Fruit fly (Drosophila melanogaster) whole organism, embryonic: ENCODE results near the gene Nin.
A peak's percentile ranks its signal among the peaks of the same experiment; 100 is the strongest.

Experiments
- Adf1 ChIP-seq: fragments of 200-800 bp; sonication (Bioruptor generic); IDR thresholded peaks from 2 replicates; pipeline ENCODE4 v1.3.6; 2022; ENCODE audit warnings: missing biosample characterization, missing genetic modification characterization
- Atf3 ChIP-seq: fragments of 200-800 bp; sonication (Bioruptor generic); optimal IDR thresholded peaks from 3 replicates; lab custom pipeline; 2016; ENCODE audit warnings: missing biosample characterization, missing genetic modification characterization
- Blimp-1 ChIP-seq: fragments of 200-800 bp; sonication (Bioruptor generic); optimal IDR thresholded peaks from 3 replicates; lab custom pipeline; 2018; ENCODE audit warnings: missing biosample characterization, missing genetic modification characterization, mild to moderate bottlenecking, moderate library complexity, missing genetic modification reagents
- CG11456 ChIP-seq: fragments of 200-800 bp; sonication (Bioruptor generic); IDR thresholded peaks from 3 replicates; pipeline ENCODE4 v1.3.6; 2022; ENCODE audit warnings: missing biosample characterization, missing genetic modification characterization
- CG1233 ChIP-seq: fragments of 200-800 bp; sonication (Bioruptor generic); optimal IDR thresholded peaks from 4 replicates; lab custom pipeline; 2018; ENCODE audit warnings: missing biosample characterization, mild to moderate bottlenecking, missing genetic modification characterization
- CG12659 ChIP-seq: fragments of 200-800 bp; sonication (Bioruptor generic); optimal IDR thresholded peaks from 3 replicates; lab custom pipeline; 2017; ENCODE audit warnings: mild to moderate bottlenecking, missing biosample characterization, missing genetic modification reagents, missing genetic modification characterization
- CG12942 ChIP-seq: fragments of 200-800 bp; sonication (Bioruptor generic); optimal IDR thresholded peaks from 3 replicates; lab custom pipeline; 2016; ENCODE audit warnings: missing biosample characterization, missing genetic modification characterization
- CG17385 ChIP-seq: fragments of 200-800 bp; sonication (Bioruptor generic); optimal IDR thresholded peaks from 3 replicates; lab custom pipeline; 2018; ENCODE audit warnings: missing biosample characterization, mild to moderate bottlenecking, missing genetic modification characterization
- CG17829 ChIP-seq: fragments of 200-800 bp; optimal IDR thresholded peaks from 2 replicates; lab custom pipeline; 2019; ENCODE audit warnings: missing biosample characterization, mild to moderate bottlenecking, missing genetic modification characterization, moderate library complexity
- CG1832 ChIP-seq: fragments of 200-800 bp; sonication (Bioruptor generic); optimal IDR thresholded peaks from 2 replicates; lab custom pipeline; 2017; ENCODE audit warnings: missing biosample characterization, mild to moderate bottlenecking, missing genetic modification characterization, inconsistent platforms
- CG33557 ChIP-seq: fragments of 200-800 bp; sonication (Bioruptor generic); optimal IDR thresholded peaks from 2 replicates; lab custom pipeline; 2019; ENCODE audit warnings: missing biosample characterization, mild to moderate bottlenecking, missing genetic modification characterization, moderate library complexity
- CG4707 ChIP-seq: fragments of 200-800 bp; sonication (Bioruptor generic); optimal IDR thresholded peaks from 2 replicates; lab custom pipeline; 2018; ENCODE audit warnings: missing biosample characterization, mild to moderate bottlenecking, missing genetic modification characterization, moderate library complexity
- CG6272 ChIP-seq: fragments of 200-800 bp; sonication (Bioruptor generic); IDR thresholded peaks from 2 replicates; pipeline ENCODE4 v1.3.6; 2022; ENCODE audit warnings: missing biosample characterization, missing genetic modification characterization
- CG7928 ChIP-seq: fragments of 200-800 bp; sonication (Bioruptor generic); optimal IDR thresholded peaks from 2 replicates; lab custom pipeline; 2017; ENCODE audit warnings: missing biosample characterization, mild to moderate bottlenecking, missing genetic modification characterization
- CG8944 ChIP-seq: fragments of 200-800 bp; sonication (Bioruptor generic); optimal IDR thresholded peaks from 3 replicates; lab custom pipeline; 2016; ENCODE audit warnings: missing biosample characterization, missing genetic modification characterization
- CG9437 ChIP-seq: fragments of 200-800 bp; sonication (Bioruptor generic); optimal IDR thresholded peaks from 2 replicates; lab custom pipeline; 2018; ENCODE audit warnings: missing biosample characterization, mild to moderate bottlenecking, missing genetic modification characterization
- CkIIα-i1 ChIP-seq: fragments of 200-800 bp; sonication (Bioruptor generic); IDR thresholded peaks from 2 replicates; pipeline ENCODE4 v1.3.6; 2022; ENCODE audit warnings: missing biosample characterization, missing genetic modification characterization
- Dfd ChIP-seq, 2 experiments: fragments of >200 bp; optimal IDR thresholded peaks; 2 replicates each; lab custom pipeline; 2017; ENCODE audit warnings: missing biosample characterization in 2 of 2, missing genetic modification characterization in 2 of 2
- Dip3 ChIP-seq: fragments of 200-800 bp; sonication (Bioruptor generic); optimal IDR thresholded peaks from 3 replicates; lab custom pipeline; 2016; ENCODE audit warnings: missing biosample characterization, missing genetic modification characterization
- E2f1 ChIP-seq: fragments of 200-800 bp; sonication (Bioruptor generic); IDR thresholded peaks from 2 replicates; pipeline ENCODE4 v1.3.6; 2022; ENCODE audit warnings: missing biosample characterization, missing genetic modification characterization
- Eip74EF ChIP-seq, 2 experiments: fragments of 200-800 bp in 1 of 2; fragments of >200 bp in 1 of 2; sonication (Bioruptor generic) in 1 of 2; optimal IDR thresholded peaks; 2 replicates each; lab custom pipeline; 2017 to 2019; ENCODE audit warnings: missing biosample characterization in 2 of 2, missing genetic modification characterization in 2 of 2, mild to moderate bottlenecking in 1 of 2, moderate library complexity in 1 of 2
- HmgZ ChIP-seq: fragments of 200-800 bp; sonication (Bioruptor generic); optimal IDR thresholded peaks from 2 replicates; lab custom pipeline; 2018; ENCODE audit warnings: missing biosample characterization, mild to moderate bottlenecking, missing genetic modification characterization
- Hsf ChIP-seq: fragments of 200-800 bp; sonication (Bioruptor generic); optimal IDR thresholded peaks from 3 replicates; lab custom pipeline; 2016; ENCODE audit warnings: missing biosample characterization, missing genetic modification characterization
- MESR4 ChIP-seq: fragments of 200-800 bp; sonication (Bioruptor generic); optimal IDR thresholded peaks from 2 replicates; lab custom pipeline; 2018; ENCODE audit warnings: missing biosample characterization, mild to moderate bottlenecking, missing genetic modification characterization, moderate library complexity
- Meics ChIP-seq: fragments of 200-800 bp; sonication (Bioruptor generic); optimal IDR thresholded peaks from 2 replicates; lab custom pipeline; 2017; ENCODE audit warnings: missing biosample characterization, mild to moderate bottlenecking, missing genetic modification characterization
- NK7.1 ChIP-seq: fragments of 200-800 bp; sonication (Bioruptor generic); optimal IDR thresholded peaks from 3 replicates; lab custom pipeline; 2016; ENCODE audit warnings: missing biosample characterization, missing genetic modification characterization
- Ravus ChIP-seq: fragments of 200-800 bp; sonication (Bioruptor generic); IDR thresholded peaks from 2 replicates; pipeline ENCODE4 v1.3.6; 2022; ENCODE audit warnings: missing biosample characterization, missing genetic modification characterization
- Spps ChIP-seq: fragments of 200-800 bp; sonication (Bioruptor generic); optimal IDR thresholded peaks from 2 replicates; lab custom pipeline; 2018; ENCODE audit warnings: missing biosample characterization, mild to moderate bottlenecking, missing genetic modification characterization
- Trl ChIP-seq, 3 experiments: fragments of >200 bp in 2 of 3; fragments of 200-800 bp in 1 of 3; sonication (Bioruptor generic) in 1 of 3; optimal IDR thresholded peaks; 2 replicates in 1 of 3; 3 replicates in 2 of 3; lab custom pipeline; 2016 to 2017; ENCODE audit warnings: missing biosample characterization in 1 of 3, missing genetic modification characterization in 1 of 3
- Xbp1 ChIP-seq: fragments of 200-800 bp; sonication (Bioruptor generic); optimal IDR thresholded peaks from 3 replicates; lab custom pipeline; 2016; ENCODE audit warnings: missing biosample characterization, mild to moderate bottlenecking, missing genetic modification characterization
- ara ChIP-seq: fragments of 200-800 bp; sonication (Bioruptor generic); IDR thresholded peaks from 2 replicates; pipeline ENCODE4 v1.3.6; 2022; ENCODE audit warnings: missing biosample characterization, missing genetic modification characterization
- chm ChIP-seq: fragments of 200-800 bp; sonication (Bioruptor generic); IDR thresholded peaks from 2 replicates; pipeline ENCODE4 v1.3.6; 2022; ENCODE audit warnings: missing biosample characterization, missing genetic modification characterization
- dati ChIP-seq: fragments of 200-800 bp; sonication (Bioruptor generic); IDR thresholded peaks from 2 replicates; pipeline ENCODE4 v1.3.6; 2022; ENCODE audit warnings: missing biosample characterization, missing genetic modification characterization
- ftz-f1 ChIP-seq: fragments of 200-800 bp; sonication (Bioruptor generic); optimal IDR thresholded peaks from 2 replicates; lab custom pipeline; 2016; ENCODE audit warnings: missing biosample characterization, missing genetic modification characterization
- kay ChIP-seq: fragments of 200-800 bp; sonication (Bioruptor generic); optimal IDR thresholded peaks from 2 replicates; lab custom pipeline; 2016; ENCODE audit warnings: missing biosample characterization, missing genetic modification characterization
- p53 ChIP-seq: fragments of 200-800 bp; sonication (Bioruptor generic); optimal IDR thresholded peaks from 2 replicates; lab custom pipeline; 2016; ENCODE audit warnings: missing biosample characterization, missing genetic modification characterization
- phol ChIP-seq: fragments of 200-800 bp; sonication (Bioruptor generic); optimal IDR thresholded peaks from 3 replicates; lab custom pipeline; 2018; ENCODE audit warnings: missing biosample characterization, mild to moderate bottlenecking, missing genetic modification characterization, moderate library complexity
- pita ChIP-seq: fragments of 200-800 bp; sonication (Bioruptor generic); optimal IDR thresholded peaks from 2 replicates; lab custom pipeline; 2017; ENCODE audit warnings: missing biosample characterization, mild to moderate bottlenecking, missing genetic modification characterization
- psq ChIP-seq: fragments of 200-800 bp; sonication (Bioruptor generic); optimal IDR thresholded peaks from 2 replicates; lab custom pipeline; 2017; ENCODE audit warnings: missing biosample characterization, missing genetic modification characterization
- rib ChIP-seq: fragments of 200-800 bp; sonication (Bioruptor generic); IDR thresholded peaks from 2 replicates; pipeline ENCODE4 v1.3.6; 2022; ENCODE audit warnings: missing biosample characterization, missing genetic modification characterization
- slbo ChIP-seq: fragments of 200-800 bp; sonication (Bioruptor generic); IDR thresholded peaks from 2 replicates; pipeline ENCODE4 v1.3.6; 2022; ENCODE audit warnings: missing biosample characterization, missing genetic modification characterization
- ssp ChIP-seq: fragments of 200-800 bp; sonication (Bioruptor generic); IDR thresholded peaks from 2 replicates; pipeline ENCODE4 v1.3.6; 2022; ENCODE audit warnings: missing biosample characterization, missing genetic modification characterization
- tin ChIP-seq: fragments of 200-800 bp; sonication (Bioruptor generic); optimal IDR thresholded peaks from 3 replicates; lab custom pipeline; 2016; ENCODE audit warnings: missing biosample characterization, missing genetic modification characterization
- unc-4 ChIP-seq: fragments of 200-800 bp; sonication (Bioruptor generic); IDR thresholded peaks from 2 replicates; pipeline ENCODE4 v1.3.6; 2022; ENCODE audit warnings: missing biosample characterization, missing genetic modification characterization; ENCODE audit not compliant: partially characterized antibody
- unpg ChIP-seq: fragments of 200-800 bp; sonication (Bioruptor generic); optimal IDR thresholded peaks from 3 replicates; lab custom pipeline; 2018; ENCODE audit warnings: missing biosample characterization, mild to moderate bottlenecking, missing genetic modification characterization, moderate library complexity
- usp ChIP-seq: fragments of >200 bp; optimal IDR thresholded peaks from 2 replicates; lab custom pipeline; 2017; ENCODE audit warnings: missing biosample characterization, missing genetic modification characterization
- vnd ChIP-seq: fragments of 200-800 bp; sonication (Bioruptor generic); IDR thresholded peaks from 3 replicates; pipeline ENCODE4 v1.3.6; 2022; ENCODE audit warnings: missing biosample characterization, missing genetic modification characterization; ENCODE audit not compliant: partially characterized antibody
- yki ChIP-seq: fragments of >200 bp; optimal IDR thresholded peaks from 3 replicates; lab custom pipeline; 2018
- zfh1 ChIP-seq: fragments of 200-800 bp; sonication (Bioruptor generic); IDR thresholded peaks from 3 replicates; pipeline ENCODE4 v1.3.6; 2022; ENCODE audit warnings: missing biosample characterization, missing genetic modification characterization

Gene Nin

DNA sequence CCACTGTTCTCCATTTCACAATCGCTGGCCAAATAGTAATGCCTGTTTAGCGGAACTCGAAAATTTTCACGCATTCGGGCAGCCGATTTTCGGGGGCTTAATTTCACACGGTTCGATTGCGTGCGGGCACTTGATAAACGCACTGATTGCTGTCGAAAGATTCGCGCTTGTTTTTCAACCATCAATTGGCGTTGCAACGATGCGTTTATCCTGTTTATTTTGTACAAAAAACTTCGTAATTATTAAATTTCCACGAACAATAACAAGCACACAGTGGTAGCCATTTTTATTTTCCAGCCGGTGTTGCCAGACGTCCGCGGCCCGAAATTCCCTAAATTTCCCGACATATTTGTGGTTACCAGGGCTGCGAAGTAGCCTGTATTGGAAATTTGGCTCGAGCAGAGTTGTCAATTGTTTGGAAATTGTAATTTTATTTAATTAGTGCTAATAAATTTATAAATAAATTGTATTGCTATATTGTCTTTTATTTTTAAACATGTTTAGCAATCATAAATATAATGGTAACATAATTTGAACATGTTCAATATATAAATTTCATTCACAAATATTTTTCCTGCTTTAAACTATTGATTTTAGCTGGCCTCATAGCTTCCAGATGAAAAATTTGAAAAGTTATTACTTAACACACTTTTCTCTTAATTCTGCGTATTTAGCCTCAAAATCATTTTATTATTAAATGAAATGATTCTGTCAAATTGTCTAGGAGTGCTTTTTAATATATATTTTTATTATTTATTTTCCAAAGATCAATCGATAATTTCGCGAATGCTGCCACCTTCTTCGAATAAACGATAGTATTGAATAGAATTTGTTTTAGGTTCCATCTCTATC lies 48.3 kb upstream of the Nin start, which contains the start of the genes Ncoa6 and cype (continued):
- TF ChIP-seq CG8944 (GFP tag; lab: Kevin White, UChicago) (no peak), ara (peak; percentile 49; the same call in 1 of the 2 replicates), rib (no peak), E2f1 (peak; percentile 54), yki (no peak), Adf1 (GFP tag; lab: Robert Waterston, UW) (no peak), CG6272 (GFP tag; lab: Robert Waterston, UW) (0 out of 2 replicates have a peak, but pooled peaks have one; percentile 4), phol (tag; lab: Kevin White, UChicago) (peak; percentile 100), vnd (peak; percentile 72; the same call in 2 of the 3 replicates), slbo (GFP tag; lab: Robert Waterston, UW) (peak; percentile 57), CG17829 (peak; percentile 51), NK7.1 (GFP tag; lab: Kevin White, UChicago) (no peak), p53 (no peak), chm (GFP tag; lab: Robert Waterston, UW) (no peak), CG9437 (peak; percentile 59), CG11456 (GFP tag; lab: Robert Waterston, UW) (peak; percentile 68; the same call in 2 of the 3 replicates), unpg (GFP tag; lab: Kevin White, UChicago) (peak; percentile 38), CG1233 (GFP tag; lab: Kevin White, UChicago) (no peak), pita (GFP tag; lab: Kevin White, UChicago) (no peak), Atf3 (GFP tag; lab: Kevin White, UChicago) (peak; percentile 9), dati (GFP tag; lab: Robert Waterston, UW) (no peak), CG12659 (GFP tag; lab: Kevin White, UChicago) (peak; percentile 84), CG7928 (peak; percentile 90), CG33557 (GFP tag; lab: Kevin White, UChicago) (peak; percentile 53), CG1832 (no peak), unc-4 (GFP tag; lab: Robert Waterston, UW) (peak; percentile 81), Spps (no peak), MESR4 (GFP tag; lab: Kevin White, UChicago) (peak; percentile 85), ftz-f1 (GFP tag; lab: Kevin White, UChicago) (no peak), HmgZ (tag; lab: Kevin White, UChicago) (no peak), ssp (GFP tag; lab: Robert Waterston, UW) (no peak), Hsf (GFP tag; lab: Kevin White, UChicago) (peak; percentile 37), Meics (peak; percentile 67), psq (GFP tag; lab: Kevin White, UChicago) (peak; percentile 6), CG12942 (peak; percentile 13), tin (GFP tag; lab: Kevin White, UChicago) (peak; percentile 25), Blimp-1 (GFP tag; lab: Kevin White, UChicago) (peak; percentile 39), Ravus (GFP tag; lab: Robert Waterston, UW) (no peak), CG4707 (no peak), CG17385 (peak; percentile 22), Xbp1 (peak; percentile 63), Dip3 (GFP tag; lab: Kevin White, UChicago) (no peak), Eip74EF (GFP tag; optimal IDR thresholded peaks at IDR 0.05; lab: Kevin White, UChicago) (no peak), Trl (optimal IDR thresholded peaks at IDR 0.05; lab: Kevin White, UChicago) (no peak), Trl (GFP tag; optimal IDR thresholded peaks at IDR 0.05; lab: Kevin White, UChicago) (no peak), Dfd (GFP tag; optimal IDR thresholded peaks at IDR 0.05; lab: Kevin White, UChicago) (no peak), kay (GFP tag; lab: Kevin White, UChicago) (no peak), CkIIα-i1 (GFP tag; lab: Robert Waterston, UW) (no peak), zfh1 (no peak), usp (GFP tag; lab: Kevin White, UChicago) (no peak)
